Fruit fly (Drosophila melanogaster) whole organism, embryonic: ENCODE measurements around the gene Fbxl4.

Experiments
- Antp ChIP-seq: fragments of 200-800 bp; sonication (Bioruptor generic); optimal IDR thresholded peaks from 3 replicates; lab custom pipeline; 2016; ENCODE audit warnings: missing biosample characterization, missing genetic modification characterization
- Atf-2 ChIP-seq: fragments of 200-800 bp; sonication (Bioruptor generic); optimal IDR thresholded peaks from 2 replicates; lab custom pipeline; 2016; ENCODE audit warnings: missing biosample characterization, missing genetic modification characterization
- Awh ChIP-seq: fragments of 200-800 bp; sonication (Bioruptor generic); IDR thresholded peaks from 2 replicates; pipeline ENCODE4, ENCODE4 v1.3.6; 2022; ENCODE audit warnings: missing biosample characterization, missing genetic modification characterization
- BtbVII ChIP-seq: fragments of 200-800 bp; sonication (Bioruptor generic); optimal IDR thresholded peaks from 3 replicates; lab custom pipeline; 2017; ENCODE audit warnings: missing biosample characterization, mild to moderate bottlenecking, missing genetic modification characterization
- C15 ChIP-seq: fragments of 200-800 bp; sonication (Bioruptor generic); IDR thresholded peaks from 3 replicates; pipeline ENCODE4 v1.3.6; 2022; ENCODE audit warnings: missing biosample characterization, missing genetic modification characterization
- CG10267 ChIP-seq: fragments of 200-800 bp; sonication (Bioruptor generic); optimal IDR thresholded peaks from 2 replicates; lab custom pipeline; 2018; ENCODE audit warnings: missing biosample characterization, mild to moderate bottlenecking, missing genetic modification characterization, moderate library complexity
- CG10959 ChIP-seq: fragments of 200-800 bp; sonication (Bioruptor generic); IDR thresholded peaks from 2 replicates; pipeline ENCODE4 v1.3.6; 2022; ENCODE audit warnings: missing biosample characterization, missing genetic modification characterization
- CG12744 ChIP-seq: fragments of 200-800 bp; sonication (Bioruptor generic); optimal IDR thresholded peaks from 2 replicates; lab custom pipeline; 2016; ENCODE audit warnings: missing biosample characterization, missing genetic modification characterization
- CG12942 ChIP-seq: fragments of 200-800 bp; sonication (Bioruptor generic); optimal IDR thresholded peaks from 3 replicates; lab custom pipeline; 2016; ENCODE audit warnings: missing biosample characterization, missing genetic modification characterization
- CG13287 ChIP-seq: fragments of 200-800 bp; sonication (Bioruptor generic); IDR thresholded peaks from 2 replicates; pipeline ENCODE4 v1.3.6; 2022; ENCODE audit warnings: missing biosample characterization, missing genetic modification characterization; ENCODE audit not compliant: partially characterized antibody
- CG13775 ChIP-seq: fragments of 200-800 bp; sonication (Bioruptor generic); optimal IDR thresholded peaks from 3 replicates; lab custom pipeline; 2017; ENCODE audit warnings: missing biosample characterization, mild to moderate bottlenecking, missing genetic modification characterization
- CG17359 ChIP-seq: fragments of 200-800 bp; sonication (Bioruptor generic); optimal IDR thresholded peaks from 3 replicates; lab custom pipeline; 2018; ENCODE audit warnings: missing biosample characterization, mild to moderate bottlenecking, missing genetic modification characterization, moderate library complexity
- CG18476 ChIP-seq: fragments of 200-800 bp; sonication (Bioruptor generic); optimal IDR thresholded peaks from 2 replicates; lab custom pipeline; 2016; ENCODE audit warnings: missing biosample characterization, mild to moderate bottlenecking, missing genetic modification characterization
- CG2199 ChIP-seq: fragments of 200-800 bp; sonication (Bioruptor generic); IDR thresholded peaks from 3 replicates; pipeline ENCODE4 v1.3.6; 2022; ENCODE audit warnings: missing biosample characterization, missing genetic modification characterization
- CG2875 ChIP-seq: fragments of 200-800 bp; sonication (Bioruptor generic); optimal IDR thresholded peaks from 2 replicates; lab custom pipeline; 2017; ENCODE audit warnings: missing biosample characterization, mild to moderate bottlenecking, missing genetic modification characterization, missing genetic modification reagents
- CG31388 ChIP-seq: fragments of 200-800 bp; sonication (Bioruptor generic); optimal IDR thresholded peaks from 2 replicates; lab custom pipeline; 2016; ENCODE audit warnings: missing biosample characterization, missing genetic modification characterization
- CG32772 ChIP-seq: fragments of 200-800 bp; sonication (Bioruptor generic); IDR thresholded peaks from 2 replicates; pipeline ENCODE4 v1.3.6; 2022; ENCODE audit warnings: missing biosample characterization, missing genetic modification characterization
- CG4282 ChIP-seq: fragments of 200-800 bp; sonication (Bioruptor generic); optimal IDR thresholded peaks from 2 replicates; lab custom pipeline; 2016; ENCODE audit warnings: missing biosample characterization, missing genetic modification characterization
- CG4707 ChIP-seq: fragments of 200-800 bp; sonication (Bioruptor generic); optimal IDR thresholded peaks from 2 replicates; lab custom pipeline; 2018; ENCODE audit warnings: missing biosample characterization, mild to moderate bottlenecking, missing genetic modification characterization, moderate library complexity
- CG4854 ChIP-seq: fragments of 200-800 bp; sonication (Bioruptor generic); optimal IDR thresholded peaks from 2 replicates; lab custom pipeline; 2016; ENCODE audit warnings: missing biosample characterization, missing genetic modification characterization, inconsistent platforms
- CG6689 ChIP-seq: fragments of 200-800 bp; sonication (Bioruptor generic); IDR thresholded peaks from 2 replicates; pipeline ENCODE4 v1.3.6; 2022; ENCODE audit warnings: missing biosample characterization, missing genetic modification characterization
- CG6813 ChIP-seq: fragments of 200-800 bp; sonication (Bioruptor generic); optimal IDR thresholded peaks from 2 replicates; lab custom pipeline; 2017; ENCODE audit warnings: missing biosample characterization, missing genetic modification characterization, mild to moderate bottlenecking, moderate library complexity, missing genetic modification reagents
- CG8765 ChIP-seq: fragments of 200-800 bp; sonication (Bioruptor generic); IDR thresholded peaks from 2 replicates; pipeline ENCODE4 v1.3.6; 2022; ENCODE audit warnings: missing biosample characterization, missing genetic modification characterization
- Dip3 ChIP-seq: fragments of 200-800 bp; sonication (Bioruptor generic); optimal IDR thresholded peaks from 3 replicates; lab custom pipeline; 2016; ENCODE audit warnings: missing biosample characterization, missing genetic modification characterization
- Doc3 ChIP-seq: fragments of 200-800 bp; sonication (Bioruptor generic); IDR thresholded peaks from 3 replicates; pipeline ENCODE4 v1.3.6; 2022; ENCODE audit warnings: missing biosample characterization, missing genetic modification characterization; ENCODE audit not compliant: partially characterized antibody
- HLHmδ ChIP-seq: fragments of 200-800 bp; sonication (Bioruptor generic); optimal IDR thresholded peaks from 2 replicates; lab custom pipeline; 2018; ENCODE audit warnings: missing biosample characterization, mild to moderate bottlenecking, missing genetic modification characterization, moderate library complexity
- Hmx ChIP-seq: fragments of 200-800 bp; sonication (Bioruptor generic); optimal IDR thresholded peaks from 2 replicates; lab custom pipeline; 2016; ENCODE audit warnings: missing biosample characterization, missing genetic modification characterization
- Hr3 ChIP-seq: fragments of 200-800 bp; sonication (Bioruptor generic); optimal IDR thresholded peaks from 3 replicates; lab custom pipeline; 2016; ENCODE audit warnings: missing biosample characterization, missing genetic modification characterization
- NFAT ChIP-seq: fragments of 200-800 bp; sonication (Bioruptor generic); IDR thresholded peaks from 2 replicates; pipeline ENCODE4 v1.3.6; 2022; ENCODE audit warnings: missing biosample characterization, missing genetic modification characterization
- NfI ChIP-seq: fragments of 200-800 bp; sonication (Bioruptor generic); optimal IDR thresholded peaks from 3 replicates; lab custom pipeline; 2018; ENCODE audit warnings: missing biosample characterization, mild to moderate bottlenecking, missing genetic modification characterization, moderate library complexity
- Stat92E ChIP-seq, 3 experiments: fragments of >200 bp in 2 of 3; fragments of 200-800 bp in 1 of 3; sonication (Bioruptor generic) in 1 of 3; optimal IDR thresholded peaks; 2 replicates each; lab custom pipeline; 2017 to 2019; ENCODE audit warnings: missing biosample characterization in 3 of 3, missing genetic modification characterization in 3 of 3, mild to moderate bottlenecking in 1 of 3, moderate library complexity in 1 of 3
- Xrp1 ChIP-seq: fragments of 200-800 bp; sonication (Bioruptor generic); IDR thresholded peaks from 2 replicates; pipeline ENCODE4 v1.3.6; 2022; ENCODE audit warnings: missing biosample characterization, missing genetic modification characterization
- amos ChIP-seq: fragments of 200-800 bp; sonication (Bioruptor generic); IDR thresholded peaks from 2 replicates; pipeline ENCODE4 v1.3.6; 2022; ENCODE audit warnings: missing biosample characterization, missing genetic modification characterization; ENCODE audit not compliant: partially characterized antibody
- bcd ChIP-seq: fragments of 200-800 bp; sonication (Bioruptor generic); optimal IDR thresholded peaks from 2 replicates; lab custom pipeline; 2017; ENCODE audit warnings: missing biosample characterization, mild to moderate bottlenecking, missing genetic modification characterization
- btn ChIP-seq: fragments of 200-800 bp; sonication (Bioruptor generic); optimal IDR thresholded peaks from 2 replicates; lab custom pipeline; 2016; ENCODE audit warnings: missing biosample characterization, missing genetic modification characterization
- dan ChIP-seq: fragments of 200-800 bp; sonication (Bioruptor generic); IDR thresholded peaks from 2 replicates; pipeline ENCODE4 v1.3.6; 2022; ENCODE audit warnings: missing biosample characterization, missing genetic modification characterization
- exex ChIP-seq: fragments of 200-800 bp; sonication (Bioruptor generic); optimal IDR thresholded peaks from 4 replicates; lab custom pipeline; 2018; ENCODE audit warnings: missing biosample characterization, mild to moderate bottlenecking, missing genetic modification characterization, moderate library complexity
- fd102C ChIP-seq: fragments of 200-800 bp; sonication (Bioruptor generic); optimal IDR thresholded peaks from 2 replicates; lab custom pipeline; 2018; ENCODE audit warnings: missing biosample characterization, mild to moderate bottlenecking, missing genetic modification characterization, moderate library complexity
- fd96Cb ChIP-seq: fragments of 200-800 bp; sonication (Bioruptor generic); optimal IDR thresholded peaks from 2 replicates; lab custom pipeline; 2018; ENCODE audit warnings: missing biosample characterization, mild to moderate bottlenecking, missing genetic modification characterization, moderate library complexity
- gcm2 ChIP-seq: fragments of 200-800 bp; sonication (Bioruptor generic); optimal IDR thresholded peaks from 2 replicates; lab custom pipeline; 2016; ENCODE audit warnings: missing biosample characterization, missing genetic modification characterization
- gfzf ChIP-seq: fragments of 200-800 bp; sonication (Bioruptor generic); optimal IDR thresholded peaks from 2 replicates; lab custom pipeline; 2016; ENCODE audit warnings: missing biosample characterization, mild to moderate bottlenecking, missing genetic modification characterization, moderate library complexity
- knrl ChIP-seq: fragments of 200-800 bp; sonication (Bioruptor generic); IDR thresholded peaks from 3 replicates; pipeline ENCODE4 v1.3.6; 2022; ENCODE audit warnings: missing biosample characterization, missing genetic modification characterization; ENCODE audit not compliant: partially characterized antibody
- lola ChIP-seq, 3 experiments: fragments of >200 bp in 2 of 3; fragments of 200-800 bp in 1 of 3; sonication (Bioruptor generic) in 1 of 3; optimal IDR thresholded peaks; 2 replicates each; lab custom pipeline; 2017 to 2019; ENCODE audit warnings: missing biosample characterization in 3 of 3, missing genetic modification characterization in 3 of 3, mild to moderate bottlenecking in 1 of 3, moderate library complexity in 1 of 3
- p53 ChIP-seq: fragments of 200-800 bp; sonication (Bioruptor generic); optimal IDR thresholded peaks from 2 replicates; lab custom pipeline; 2016; ENCODE audit warnings: missing biosample characterization, missing genetic modification characterization
- psq ChIP-seq: fragments of 200-800 bp; sonication (Bioruptor generic); optimal IDR thresholded peaks from 2 replicates; lab custom pipeline; 2017; ENCODE audit warnings: missing biosample characterization, missing genetic modification characterization
- sd ChIP-seq: fragments of 200-800 bp; sonication (Bioruptor generic); optimal IDR thresholded peaks from 3 replicates; lab custom pipeline; 2018; ENCODE audit warnings: missing biosample characterization, mild to moderate bottlenecking, missing genetic modification characterization, moderate library complexity
- tgo ChIP-seq: fragments of 200-800 bp; sonication (Bioruptor generic); IDR thresholded peaks from 3 replicates; pipeline ENCODE4 v1.3.6; 2022; ENCODE audit warnings: missing biosample characterization, missing genetic modification characterization
- toy ChIP-seq: fragments of 200-800 bp; sonication (Bioruptor generic); IDR thresholded peaks from 2 replicates; pipeline ENCODE4 v1.3.6; 2022; ENCODE audit warnings: missing biosample characterization, missing genetic modification characterization
- trh ChIP-seq: fragments of 200-800 bp; sonication (Bioruptor generic); optimal IDR thresholded peaks from 2 replicates; lab custom pipeline; 2016; ENCODE audit warnings: missing biosample characterization, missing genetic modification characterization
- zfh2 ChIP-seq: fragments of 200-800 bp; sonication (Bioruptor generic); optimal IDR thresholded peaks from 2 replicates; lab custom pipeline; 2016; ENCODE audit warnings: missing biosample characterization, missing genetic modification characterization

Gene Fbxl4

dm6 chrX:14213509-14214154, 24.1 kb downstream of the Fbxl4 start (continued):
- TF ChIP-seq Hr3 (GFP tag; lab: Kevin White, UChicago) = peak; percentile 1
- no peak for TF ChIP-seq CG8765 (GFP tag; lab: Robert Waterston, UW)
- TF ChIP-seq C15 = no peak
- no peak for TF ChIP-seq CG2199 (GFP tag; lab: Robert Waterston, UW)
- TF ChIP-seq Xrp1 = peak; percentile 55
- TF ChIP-seq Stat92E (GFP tag; optimal IDR thresholded peaks at IDR 0.05; lab: Kevin White, UChicago) = no peak
- TF ChIP-seq zfh2 = peak; percentile 5
- no peak for TF ChIP-seq btn
- TF ChIP-seq knrl (GFP tag; lab: Robert Waterston, UW) = no peak
- no peak for TF ChIP-seq exex (tag; lab: Kevin White, UChicago)
- TF ChIP-seq Dip3 (GFP tag; lab: Kevin White, UChicago) = no peak
- no peak for TF ChIP-seq HLHmδ (GFP tag; lab: Kevin White, UChicago)
- TF ChIP-seq CG4854 = no peak
- TF ChIP-seq CG13775 = no peak
- no peak for TF ChIP-seq CG13287 (GFP tag; lab: Robert Waterston, UW)
- no peak for TF ChIP-seq p53 (GFP tag; lab: Kevin White, UChicago)
- TF ChIP-seq tgo (GFP tag; lab: Robert Waterston, UW) = no peak
- no peak for TF ChIP-seq CG12744
- TF ChIP-seq Doc3 = no peak
- no peak for TF ChIP-seq gfzf (GFP tag; lab: Kevin White, UChicago)
- no peak for TF ChIP-seq trh (GFP tag; lab: Kevin White, UChicago)
- no peak for TF ChIP-seq CG31388 (GFP tag; lab: Kevin White, UChicago)
- no peak for TF ChIP-seq CG4282 (GFP tag; lab: Kevin White, UChicago)
- no peak for TF ChIP-seq Atf-2
- TF ChIP-seq Antp = peak; percentile 22
- no peak for TF ChIP-seq sd
- peak; percentile 44 for TF ChIP-seq CG17359 (tag; lab: Kevin White, UChicago)
- TF ChIP-seq dan (GFP tag; lab: Robert Waterston, UW) = no peak
- no peak for TF ChIP-seq CG18476 (GFP tag; lab: Kevin White, UChicago)
- no peak for TF ChIP-seq Awh (GFP tag; lab: Robert Waterston, UW)
- TF ChIP-seq CG6813 (GFP tag; lab: Kevin White, UChicago) = no peak
- TF ChIP-seq lola (GFP tag; optimal IDR thresholded peaks at IDR 0.05; lab: Kevin White, UChicago) = peak in 1 of 3 experiments; percentile 4
- TF ChIP-seq CG32772 (GFP tag; lab: Robert Waterston, UW) = no peak
- TF ChIP-seq bcd (GFP tag; lab: Kevin White, UChicago) = peak; percentile 12
- TF ChIP-seq BtbVII (GFP tag; lab: Kevin White, UChicago) = no peak
- TF ChIP-seq toy (GFP tag; lab: Robert Waterston, UW) = no peak
- no peak for TF ChIP-seq gcm2 (GFP tag; lab: Kevin White, UChicago)
- TF ChIP-seq CG10267 (tag; lab: Kevin White, UChicago) = peak; percentile 6
- TF ChIP-seq CG12942 (GFP tag; lab: Kevin White, UChicago) = peak; percentile 13
- no peak for TF ChIP-seq CG10959 (GFP tag; lab: Robert Waterston, UW)
- TF ChIP-seq amos = no peak
- TF ChIP-seq NFAT (GFP tag; lab: Robert Waterston, UW) = no peak
- no peak for TF ChIP-seq Hmx
- no peak for TF ChIP-seq psq (GFP tag; lab: Kevin White, UChicago)
- peak; percentile 33 for TF ChIP-seq fd96Cb
- TF ChIP-seq CG4707 (GFP tag; lab: Kevin White, UChicago) = no peak
- TF ChIP-seq CG2875 = no peak
- TF ChIP-seq NfI (GFP tag; lab: Kevin White, UChicago) = peak; percentile 34
- TF ChIP-seq fd102C (GFP tag; lab: Kevin White, UChicago) = no peak
- TF ChIP-seq CG6689 (GFP tag; lab: Robert Waterston, UW) = peak; percentile 40; the same call in 1 of the 2 replicates
